Worm (Caenorhabditis elegans) whole organism, early embryonic: ENCODE measurements around the gene C08H9.16.

Source experiments
- ama-1 ChIP-seq: fragments of 150-350 bp; optimal IDR thresholded peaks from 2 replicates; lab custom pipeline; 2014
- ceh-36 ChIP-seq: sonication (generic microtip); optimal IDR thresholded peaks from 2 replicates; lab custom pipeline; 2016; ENCODE audit warnings: missing genetic modification characterization, inconsistent platforms, missing compliant biosample characterization
- ets-7 ChIP-seq: sonication (generic microtip); optimal IDR thresholded peaks from 2 replicates; lab custom pipeline; 2016; ENCODE audit warnings: missing genotype, missing genetic modification characterization, missing compliant biosample characterization
- flt-1 ChIP-seq: fragments of 200-800 bp; sonication (Bioruptor generic); IDR thresholded peaks from 2 replicates; pipeline ENCODE4 v1.3.6; 2022; ENCODE audit warnings: missing genetic modification characterization, missing compliant biosample characterization
- hmg-4 ChIP-seq: fragments of 200-800 bp; sonication (Bioruptor generic); optimal IDR thresholded peaks from 2 replicates; lab custom pipeline; 2018; ENCODE audit warnings: mild to moderate bottlenecking, missing genetic modification characterization, missing compliant biosample characterization
- pes-1 ChIP-seq: fragments of 200-800 bp; sonication (Bioruptor generic); IDR thresholded peaks from 2 replicates; pipeline ENCODE4 v1.3.6; 2022; ENCODE audit warnings: missing genetic modification reagents, missing genetic modification characterization, missing compliant biosample characterization
- scrt-1 ChIP-seq: fragments of 200-800 bp; sonication (Bioruptor generic); IDR thresholded peaks from 2 replicates; pipeline ENCODE4 v1.3.6; 2022; ENCODE audit warnings: missing genetic modification characterization, missing compliant biosample characterization
- sea-1 ChIP-seq: fragments of 200-800 bp; sonication (Bioruptor generic); conservative IDR thresholded peaks from 2 replicates; pipeline ENCODE4 v1.3.6; 2022; ENCODE audit warnings: missing genetic modification characterization, missing compliant biosample characterization

DNA sequence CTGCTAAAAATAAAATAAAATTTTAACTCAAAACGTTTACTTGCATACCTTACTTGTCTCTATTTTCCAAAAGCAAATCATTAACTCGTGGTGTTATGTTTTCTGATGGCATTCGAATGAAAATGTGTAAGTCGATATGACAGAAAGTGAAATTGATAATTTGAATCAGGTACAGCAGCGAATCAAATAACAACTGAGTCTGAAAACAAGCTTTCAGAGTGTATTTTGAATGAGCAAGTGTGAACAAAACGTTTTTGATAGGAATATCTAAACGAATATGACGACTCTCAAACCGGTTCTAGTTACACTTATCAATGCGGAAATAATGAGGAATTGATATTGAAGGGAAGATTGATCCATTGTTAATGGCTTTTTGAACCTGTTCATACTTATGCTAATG lies 21.5 kb upstream of the C08H9.16 start, which contains the start of gene chil-7:
- TF ChIP-seq ceh-36 (tag; lab: Kevin White, UChicago), result no peak
- no peak for TF ChIP-seq ets-7
- TF ChIP-seq scrt-1 (GFP tag; lab: Robert Waterston, UW), result no peak
- TF ChIP-seq pes-1 (GFP tag; lab: Robert Waterston, UW), result no peak
- TF ChIP-seq ama-1 (lab: Kevin White, UChicago), result no peak
- TF ChIP-seq flt-1 (GFP tag; lab: Robert Waterston, UW), result no peak
- no peak for TF ChIP-seq hmg-4
- TF ChIP-seq sea-1, result no peak
